Fruit fly (Drosophila melanogaster) whole organism, adult: Measurements from ENCODE around the gene CG42633.

ENCODE experiments used
- CG11617 ChIP-seq: fragments of 200-800 bp; sonication (Bioruptor generic); optimal IDR thresholded peaks from 2 replicates; lab custom pipeline; 2017; ENCODE audit warnings: mild to moderate bottlenecking, missing biosample characterization, missing genetic modification reagents, missing genetic modification characterization
- CG12768 ChIP-seq: fragments of 200-800 bp; sonication (Bioruptor generic); optimal IDR thresholded peaks from 2 replicates; lab custom pipeline; 2017; ENCODE audit warnings: missing biosample characterization, missing genetic modification characterization, mild to moderate bottlenecking, moderate library complexity, missing genetic modification reagents
- CG14711 ChIP-seq: fragments of 200-800 bp; sonication (Bioruptor generic); optimal IDR thresholded peaks from 2 replicates; lab custom pipeline; 2018; ENCODE audit warnings: missing biosample characterization, mild to moderate bottlenecking, missing genetic modification characterization, moderate library complexity
- CG1620 ChIP-seq: fragments of 200-800 bp; sonication (Bioruptor generic); optimal IDR thresholded peaks from 2 replicates; lab custom pipeline; 2016; ENCODE audit warnings: missing biosample characterization, missing genetic modification characterization
- CG33017 ChIP-seq: fragments of 200-800 bp; sonication (Bioruptor generic); optimal IDR thresholded peaks from 2 replicates; lab custom pipeline; 2018; ENCODE audit warnings: missing biosample characterization, mild to moderate bottlenecking, missing genetic modification characterization, moderate library complexity
- CG5204 ChIP-seq: fragments of 200-800 bp; sonication (Bioruptor generic); optimal IDR thresholded peaks from 2 replicates; lab custom pipeline; 2016; ENCODE audit warnings: missing biosample characterization, missing genetic modification characterization
- Crg-1 ChIP-seq: fragments of 200-800 bp; sonication (Bioruptor generic); optimal IDR thresholded peaks from 2 replicates; lab custom pipeline; 2016; ENCODE audit warnings: missing biosample characterization, missing genetic modification characterization
- Hr96 ChIP-seq: fragments of 200-800 bp; sonication (Bioruptor generic); optimal IDR thresholded peaks from 2 replicates; lab custom pipeline; 2016; ENCODE audit warnings: missing biosample characterization, missing genetic modification characterization
- Mnt ChIP-seq: fragments of 200-800 bp; sonication (Bioruptor generic); optimal IDR thresholded peaks from 2 replicates; lab custom pipeline; 2016; ENCODE audit warnings: missing biosample characterization, mild to moderate bottlenecking, missing genetic modification characterization
- cic ChIP-seq: fragments of 200-800 bp; sonication (Bioruptor generic); optimal IDR thresholded peaks from 2 replicates; lab custom pipeline; 2017; ENCODE audit warnings: missing biosample characterization, mild to moderate bottlenecking, missing genetic modification characterization, moderate library complexity
- kay ChIP-seq: fragments of 200-800 bp; sonication (Bioruptor generic); peaks from one replicate; lab custom pipeline; 2016; ENCODE audit warnings: missing biosample characterization, missing genetic modification characterization, borderline replicate concordance
- pad ChIP-seq: fragments of 200-800 bp; sonication (Bioruptor generic); optimal IDR thresholded peaks from 3 replicates; lab custom pipeline; 2017; ENCODE audit warnings: missing biosample characterization, missing genetic modification characterization, mild to moderate bottlenecking, moderate library complexity, missing genetic modification reagents
- tj ChIP-seq: fragments of 200-800 bp; sonication (Bioruptor generic); optimal IDR thresholded peaks from 3 replicates; lab custom pipeline; 2017; ENCODE audit warnings: missing biosample characterization, mild to moderate bottlenecking, missing genetic modification characterization, moderate library complexity
- toe ChIP-seq: fragments of 200-800 bp; sonication (Bioruptor generic); optimal IDR thresholded peaks from 2 replicates; lab custom pipeline; 2016; ENCODE audit warnings: missing biosample characterization, missing genetic modification characterization

DNA sequence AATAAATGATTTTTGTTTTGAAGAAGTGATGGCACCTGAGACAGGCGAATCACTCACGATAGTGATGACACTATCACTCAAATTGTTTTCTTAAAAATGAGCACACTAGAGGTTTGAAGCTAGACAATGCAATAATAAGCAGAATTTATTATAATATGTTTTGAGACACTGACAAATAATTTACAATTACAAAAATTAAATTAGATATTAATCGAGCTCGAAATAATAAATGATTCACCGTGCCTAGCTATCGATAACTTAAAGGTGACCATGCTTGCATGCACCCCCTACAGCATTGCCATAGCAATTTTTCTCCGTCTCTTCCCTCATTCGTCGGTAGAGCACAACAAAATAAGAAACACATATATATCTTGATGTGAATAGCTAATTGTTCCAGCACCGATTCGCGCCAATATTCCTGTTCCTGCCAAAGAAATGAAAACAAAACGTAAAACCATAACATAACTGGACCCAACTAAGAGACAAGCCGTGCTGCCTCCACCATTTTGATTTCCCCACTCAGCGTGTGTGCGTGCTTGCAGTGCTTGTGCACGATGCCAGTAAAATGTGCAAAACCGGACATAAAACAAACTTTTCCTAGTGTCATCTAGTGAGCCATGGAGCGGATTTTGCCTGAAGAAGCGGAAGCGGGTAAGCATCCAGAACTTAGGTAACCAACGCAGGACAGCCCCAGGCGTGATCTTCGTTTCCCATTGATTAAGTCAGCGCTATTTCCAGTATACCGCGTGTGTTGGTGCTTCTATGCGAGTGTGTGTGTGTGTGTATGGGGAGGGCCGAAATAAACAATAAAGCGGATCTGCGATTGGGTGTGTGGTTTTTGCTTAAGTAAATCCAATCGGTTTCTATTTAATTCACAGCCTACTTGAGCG, 20.9 kb downstream of the CG42633 start, which contains the start of the genes MED7 and Cap-H2:
- peak; percentile 28 for TF ChIP-seq tj (GFP tag; lab: Kevin White, UChicago)
- TF ChIP-seq Crg-1 = peak; percentile 63
- peak; percentile 68 for TF ChIP-seq pad (GFP tag; lab: Kevin White, UChicago)
- peak; percentile 56 for TF ChIP-seq kay (GFP tag; lab: Kevin White, UChicago)
- peak; percentile 79 for TF ChIP-seq CG1620
- peak; percentile 30 for TF ChIP-seq CG33017
- peak; percentile 73 for TF ChIP-seq CG5204 (GFP tag; lab: Kevin White, UChicago)
- peak; percentile 72 for TF ChIP-seq Mnt (GFP tag; lab: Kevin White, UChicago)
- TF ChIP-seq CG14711 (tag; lab: Kevin White, UChicago) = peak; percentile 65
- peak; percentile 76 for TF ChIP-seq Hr96
- TF ChIP-seq toe = peak; percentile 92
- TF ChIP-seq CG12768 = no peak
- TF ChIP-seq cic = peak; percentile 83
- TF ChIP-seq CG11617 (GFP tag; lab: Kevin White, UChicago) = peak; percentile 50
